Worm (Caenorhabditis elegans) whole organism, mixed stage, embryonic: ENCODE data around the gene srw-119.

Experiments used
- M03D4.4 ChIP-seq: sonication (generic microtip); optimal IDR thresholded peaks from 2 replicates; lab custom pipeline; 2017; ENCODE audit warnings: mild to moderate bottlenecking, missing genetic modification characterization, missing compliant biosample characterization
- bed-3 ChIP-seq: fragments of 200-800 bp; sonication (Bioruptor generic); optimal IDR thresholded peaks from 3 replicates; lab custom pipeline; 2018; ENCODE audit warnings: mild to moderate bottlenecking, missing genetic modification characterization, moderate library complexity, missing compliant biosample characterization
- blmp-1 ChIP-seq: fragments of 150-350 bp; optimal IDR thresholded peaks from 2 replicates; lab custom pipeline; 2014; ENCODE audit warnings: missing biosample characterization, missing genetic modification characterization
- ceh-39 ChIP-seq: fragments of 150-350 bp; optimal IDR thresholded peaks from 2 replicates; lab custom pipeline; 2014; ENCODE audit warnings: missing biosample characterization, missing genetic modification characterization
- ceh-43 ChIP-seq: fragments of 200-800 bp; sonication (Bioruptor generic); optimal IDR thresholded peaks from 2 replicates; lab custom pipeline; 2018; ENCODE audit warnings: mild to moderate bottlenecking, missing genetic modification characterization, moderate library complexity, missing compliant biosample characterization
- ces-1 ChIP-seq: fragments of 150-350 bp; optimal IDR thresholded peaks from 2 replicates; lab custom pipeline; 2014; ENCODE audit warnings: missing biosample characterization, missing genetic modification reagents, missing genetic modification characterization
- cnd-1 ChIP-seq: fragments of 200-800 bp; sonication (Bioruptor generic); optimal IDR thresholded peaks from 2 replicates; lab custom pipeline; 2018; ENCODE audit warnings: mild to moderate bottlenecking, missing genetic modification characterization, missing compliant biosample characterization
- drap-1 ChIP-seq: fragments of 200-800 bp; sonication (Bioruptor generic); optimal IDR thresholded peaks from 3 replicates; lab custom pipeline; 2018; ENCODE audit warnings: mild to moderate bottlenecking, missing genetic modification characterization, missing compliant biosample characterization
- elt-1 ChIP-seq: sonication (generic microtip); optimal IDR thresholded peaks from 2 replicates; lab custom pipeline; 2017; ENCODE audit warnings: missing genetic modification characterization, mild to moderate bottlenecking, missing compliant biosample characterization, antibody characterized with exemption, moderate library complexity, borderline replicate concordance; ENCODE audit not compliant: insufficient read depth
- elt-3 ChIP-seq: fragments of 150-350 bp; optimal IDR thresholded peaks from 2 replicates; lab custom pipeline; 2014; ENCODE audit warnings: missing biosample characterization, missing genetic modification characterization
- flh-1 ChIP-seq: fragments of 200-800 bp; sonication (Bioruptor generic); optimal IDR thresholded peaks from 2 replicates; lab custom pipeline; 2018; ENCODE audit warnings: mild to moderate bottlenecking, missing genetic modification characterization, moderate library complexity, missing compliant biosample characterization
- ham-2 ChIP-seq: fragments of 200-800 bp; sonication (Bioruptor generic); optimal IDR thresholded peaks from 2 replicates; lab custom pipeline; 2018; ENCODE audit warnings: mild to moderate bottlenecking, missing genetic modification characterization, missing compliant biosample characterization
- hlh-1 ChIP-seq: fragments of 150-350 bp; optimal IDR thresholded peaks from 2 replicates; lab custom pipeline; 2014; ENCODE audit warnings: missing biosample characterization, missing genetic modification reagents, missing genetic modification characterization
- lin-13 ChIP-seq: fragments of 150-350 bp; optimal IDR thresholded peaks from 2 replicates; lab custom pipeline; 2014; ENCODE audit warnings: missing biosample characterization, missing genetic modification characterization
- lsy-2 ChIP-seq: fragments of 150-350 bp; optimal IDR thresholded peaks from 2 replicates; lab custom pipeline; 2014; ENCODE audit warnings: missing biosample characterization, missing genetic modification characterization
- mab-5 ChIP-seq: fragments of 150-350 bp; optimal IDR thresholded peaks from 2 replicates; lab custom pipeline; 2014; ENCODE audit warnings: missing biosample characterization, missing genetic modification characterization
- mep-1 ChIP-seq: fragments of 150-350 bp; optimal IDR thresholded peaks from 2 replicates; lab custom pipeline; 2017; ENCODE audit warnings: missing biosample characterization, missing genetic modification reagents, missing genetic modification characterization, inconsistent platforms
- mls-2 ChIP-seq: sonication (generic microtip); optimal IDR thresholded peaks from 2 replicates; lab custom pipeline; 2016; ENCODE audit warnings: mild to moderate bottlenecking, missing genetic modification characterization, moderate library complexity, missing compliant biosample characterization
- nhr-28 ChIP-seq: fragments of 150-350 bp; optimal IDR thresholded peaks from 2 replicates; lab custom pipeline; 2014; ENCODE audit warnings: missing biosample characterization, missing genetic modification characterization
- nhr-76 ChIP-seq: sonication (generic microtip); optimal IDR thresholded peaks from 2 replicates; lab custom pipeline; 2017; ENCODE audit warnings: missing biosample characterization, missing genetic modification characterization
- pha-4 ChIP-seq: fragments of 150-350 bp; optimal IDR thresholded peaks from 2 replicates; lab custom pipeline; 2018; ENCODE audit warnings: missing biosample characterization, missing genetic modification reagents, missing genetic modification characterization
- snpc-4 ChIP-seq: fragments of 150-350 bp; optimal IDR thresholded peaks from 2 replicates; lab custom pipeline; 2014; ENCODE audit warnings: missing biosample characterization, missing genetic modification characterization
- tbx-8 ChIP-seq: fragments of 200-800 bp; sonication (Bioruptor generic); optimal IDR thresholded peaks from 2 replicates; lab custom pipeline; 2018; ENCODE audit warnings: mild to moderate bottlenecking, missing genetic modification characterization, moderate library complexity, missing compliant biosample characterization
- unc-120 ChIP-seq: sonication (generic microtip); optimal IDR thresholded peaks from 2 replicates; lab custom pipeline; 2017; ENCODE audit warnings: missing genetic modification characterization, missing compliant biosample characterization; ENCODE audit not compliant: poor library complexity, severe bottlenecking
- unc-39 ChIP-seq: fragments of 150-350 bp; optimal IDR thresholded peaks from 2 replicates; lab custom pipeline; 2014; ENCODE audit warnings: missing biosample characterization, missing genetic modification characterization
- unc-62 ChIP-seq: fragments of 150-350 bp; optimal IDR thresholded peaks from 2 replicates; lab custom pipeline; 2014; ENCODE audit warnings: missing biosample characterization, missing genetic modification reagents, missing genetic modification characterization
- zip-8 ChIP-seq: fragments of 150-350 bp; optimal IDR thresholded peaks from 2 replicates; lab custom pipeline; 2014; ENCODE audit warnings: missing biosample characterization, missing genetic modification characterization
- ztf-11 ChIP-seq: fragments of 150-350 bp; optimal IDR thresholded peaks from 2 replicates; lab custom pipeline; 2014; ENCODE audit warnings: missing biosample characterization, missing genetic modification characterization

The srw-119 gene

DNA sequence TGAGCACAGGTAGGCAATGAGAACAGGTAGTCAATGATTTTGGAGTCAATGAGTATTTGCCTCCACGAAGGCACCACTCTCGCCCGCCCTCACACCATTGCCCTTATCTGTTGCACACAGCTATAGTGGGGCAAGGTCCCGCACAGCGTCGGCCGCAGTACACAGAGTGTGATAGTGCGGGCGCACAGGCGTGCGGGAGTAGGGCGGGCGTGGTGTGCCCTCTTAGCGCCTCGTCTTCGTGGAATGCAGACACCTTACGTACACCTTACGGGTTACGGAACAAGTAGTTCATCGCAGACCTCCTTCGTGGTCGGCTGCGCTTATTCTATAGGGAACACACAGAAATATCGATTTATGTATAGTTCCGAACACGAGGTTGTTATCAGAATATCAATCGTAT is 18.3 kb upstream of the srw-119 start:
- TF ChIP-seq unc-62, result no peak
- TF ChIP-seq drap-1 (GFP tag; lab: Kevin White, UChicago), result no peak
- TF ChIP-seq ham-2 (GFP tag; lab: Kevin White, UChicago), result no peak
- TF ChIP-seq flh-1 (GFP tag; lab: Kevin White, UChicago), result no peak
- TF ChIP-seq mep-1 (tag; lab: Kevin White, UChicago), result no peak
- no peak for TF ChIP-seq nhr-76 (tag; lab: Kevin White, UChicago)
- no peak for TF ChIP-seq lsy-2 (tag; lab: Kevin White, UChicago)
- no peak for TF ChIP-seq pha-4 (tag; lab: Kevin White, UChicago)
- TF ChIP-seq unc-120 (tag; lab: Kevin White, UChicago), result no peak

DNA sequence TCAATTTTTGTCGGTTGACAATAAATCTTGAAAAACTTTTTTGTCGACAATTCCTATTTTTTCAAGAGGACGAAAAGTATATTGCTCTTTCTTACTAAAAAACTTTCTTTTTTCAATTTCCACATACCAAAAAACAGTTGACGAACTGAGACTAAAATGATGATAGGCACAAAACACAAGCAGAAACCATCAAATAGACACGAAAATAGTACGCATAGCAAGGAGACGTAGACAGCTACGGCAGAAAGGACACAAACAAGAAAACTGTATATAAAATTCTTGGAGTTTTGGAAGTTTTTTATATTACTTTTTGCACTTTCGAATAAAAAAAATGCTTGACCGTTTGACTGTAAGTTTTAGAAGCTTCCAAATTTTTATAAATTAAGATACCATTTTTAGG is 14.5 kb upstream of the srw-119 start, which contains the start of gene K12D9.1:
TSS of gene K12D9.1 (plus strand) at position 301 of the 400 bp plus-strand sequence.
- TF ChIP-seq bed-3 (GFP tag; lab: Kevin White, UChicago) (no peak), mls-2 (tag; lab: Kevin White, UChicago) (no peak), elt-3 (tag; lab: Kevin White, UChicago) (no peak)

DNA sequence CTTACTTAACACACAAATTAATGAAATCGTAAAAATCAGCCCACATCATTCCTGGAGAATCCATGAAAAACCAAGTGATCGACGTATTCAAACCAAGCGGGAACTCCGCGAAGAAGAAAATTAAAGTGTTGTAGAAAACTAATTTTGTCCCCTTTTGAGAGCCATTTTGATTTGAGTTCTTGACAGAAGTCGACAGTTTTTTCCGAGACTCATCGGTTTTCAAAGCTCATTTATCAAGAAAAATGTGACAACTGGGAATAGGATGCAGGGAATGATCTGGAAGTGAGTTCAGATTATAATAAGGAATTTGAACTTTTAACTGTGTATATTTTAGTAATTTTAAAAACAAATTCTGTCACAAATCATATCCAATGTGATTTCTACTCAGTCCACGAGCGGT is 11.8 kb upstream of the srw-119 start, which contains the start of gene srw-135:
TSS of gene srw-135 (minus strand) at position 101 of the 400 bp plus-strand sequence.
- TF ChIP-seq M03D4.4 (no peak), ztf-11 (tag; lab: Kevin White, UChicago) (no peak), flh-1 (GFP tag; lab: Kevin White, UChicago) (no peak)

DNA sequence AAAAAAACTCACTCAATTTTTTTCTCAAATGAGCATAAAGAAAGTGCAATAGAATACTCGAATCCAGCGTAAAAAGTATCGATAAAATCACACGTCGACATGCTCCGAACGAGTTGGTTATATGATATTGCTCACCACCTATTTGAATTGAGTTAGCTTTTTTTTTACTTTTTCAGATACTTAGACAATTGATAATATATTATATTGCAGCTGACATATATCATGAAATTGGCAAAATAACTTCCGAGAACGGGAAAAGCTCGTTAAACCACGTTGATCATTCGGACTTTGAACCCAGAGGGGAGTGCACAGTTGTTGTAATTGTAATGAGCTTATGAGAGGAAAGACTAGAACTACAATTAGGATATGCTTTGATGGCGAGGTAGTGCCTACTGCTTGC is 10.8 kb upstream of the srw-119 start, which contains the start of gene srw-136:
TSS of gene srw-136 (minus strand) at position 101 of the 400 bp plus-strand sequence.
- TF ChIP-seq unc-62 (no peak), lin-13 (tag; lab: Kevin White, UChicago) (no peak), ceh-43 (GFP tag; lab: Kevin White, UChicago) (no peak), drap-1 (GFP tag; lab: Kevin White, UChicago) (no peak), cnd-1 (tag; lab: Kevin White, UChicago) (no peak), ham-2 (GFP tag; lab: Kevin White, UChicago) (no peak), elt-1 (tag; lab: Kevin White, UChicago) (no peak), ceh-39 (no peak), mls-2 (tag; lab: Kevin White, UChicago) (no peak), blmp-1 (no peak), zip-8 (no peak), hlh-1 (tag; lab: Kevin White, UChicago) (no peak), pha-4 (tag; lab: Kevin White, UChicago) (no peak), lsy-2 (tag; lab: Kevin White, UChicago) (no peak), nhr-76 (tag; lab: Kevin White, UChicago) (no peak), M03D4.4 (no peak), unc-39 (no peak), unc-120 (tag; lab: Kevin White, UChicago) (no peak), snpc-4 (tag; lab: Kevin White, UChicago) (no peak)

DNA sequence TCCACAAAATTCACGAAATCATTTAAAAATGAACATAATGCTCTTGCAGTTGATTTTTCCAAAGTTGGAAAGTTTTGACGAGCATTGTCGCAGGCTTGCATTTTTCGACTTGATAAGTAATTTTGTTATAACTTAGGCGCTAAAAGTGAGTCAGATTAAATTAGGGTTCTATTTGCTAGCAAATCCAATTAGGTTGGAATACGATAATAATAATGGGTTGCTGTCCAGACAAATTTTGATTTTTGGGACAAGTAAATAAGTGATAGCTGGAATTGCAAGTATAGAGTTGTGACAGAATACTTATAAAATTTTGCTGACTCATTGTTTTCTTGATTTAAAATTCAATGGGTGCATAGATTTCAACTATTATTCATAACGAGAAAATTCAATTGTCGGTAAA is 6.3 kb upstream of the srw-119 start, which contains the start of gene srw-112:
TSS of gene srw-112 (minus strand) at position 101 of the 400 bp plus-strand sequence.
- no peak for TF ChIP-seq nhr-76 (tag; lab: Kevin White, UChicago)
- no peak for TF ChIP-seq ceh-43 (GFP tag; lab: Kevin White, UChicago)
- no peak for TF ChIP-seq nhr-28 (tag; lab: Kevin White, UChicago)
- no peak for TF ChIP-seq ceh-39
- TF ChIP-seq tbx-8, result no peak
- TF ChIP-seq mls-2 (tag; lab: Kevin White, UChicago), result no peak
- TF ChIP-seq pha-4 (tag; lab: Kevin White, UChicago), result no peak
- TF ChIP-seq hlh-1 (tag; lab: Kevin White, UChicago), result no peak
- TF ChIP-seq blmp-1, result no peak
- no peak for TF ChIP-seq ces-1 (GFP tag; lab: Kevin White, UChicago)
- TF ChIP-seq mab-5 (tag; lab: Kevin White, UChicago), result no peak
- no peak for TF ChIP-seq unc-39
- TF ChIP-seq cnd-1 (tag; lab: Kevin White, UChicago), result no peak
- TF ChIP-seq elt-1 (tag; lab: Kevin White, UChicago), result no peak
- no peak for TF ChIP-seq bed-3 (GFP tag; lab: Kevin White, UChicago)
- TF ChIP-seq lsy-2 (tag; lab: Kevin White, UChicago), result no peak
- TF ChIP-seq unc-62, result no peak
- TF ChIP-seq, all 35 proteins: peak for 0

DNA sequence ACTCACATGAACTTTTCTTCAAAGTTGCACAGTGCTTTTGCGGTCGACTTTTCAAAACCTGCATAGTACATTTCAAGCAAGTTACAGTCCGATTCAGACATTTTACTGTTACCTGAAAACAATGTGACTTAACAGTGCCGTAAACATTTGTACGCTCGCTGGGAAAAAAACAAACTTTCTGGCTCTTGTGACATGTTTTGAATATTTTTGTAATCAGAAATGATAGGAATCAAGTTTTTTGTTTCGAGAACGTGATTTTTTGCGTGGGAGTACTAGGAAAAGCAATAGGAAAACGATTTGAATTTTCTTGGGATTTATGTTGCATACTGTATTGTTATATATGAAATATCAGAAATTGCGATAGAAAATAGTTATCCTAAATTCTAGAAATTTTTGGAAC is 3.5 kb downstream of the srw-119 start, which contains the start of gene srw-120:
TSS of gene srw-120 (minus strand) at position 101 of the 400 bp plus-strand sequence.
- TF ChIP-seq mls-2 (tag; lab: Kevin White, UChicago) (no peak), nhr-28 (tag; lab: Kevin White, UChicago) (no peak)
